Worm (Caenorhabditis elegans): Measurements from ENCODE around the gene W02D7.6.

DNA sequence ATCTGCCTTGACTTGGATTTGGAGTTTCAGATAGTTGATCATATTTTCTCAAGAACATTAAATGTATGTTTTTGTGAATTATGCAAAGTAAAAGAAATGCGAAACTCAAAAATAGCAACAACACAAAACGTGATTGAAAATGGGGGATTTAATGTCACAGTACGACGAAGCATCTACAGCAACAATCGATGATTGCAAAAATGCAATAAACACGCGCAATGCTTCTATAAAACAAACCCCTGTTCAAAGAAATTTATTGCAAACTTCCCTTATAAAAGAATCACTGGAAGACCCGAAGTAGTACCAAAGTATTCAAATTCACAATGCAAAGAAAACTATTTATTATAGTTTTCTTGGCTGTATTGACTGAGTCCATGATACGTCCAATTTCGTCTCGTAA, 16.8 kb upstream of the W02D7.6 start, which contains the start of gene clec-219:
- TF ChIP-seq unc-39 (tag; optimal IDR thresholded peaks at IDR 0.05) = no peak
- TF ChIP-seq nhr-25 (tag; optimal IDR thresholded peaks at IDR 0.05) = no peak
- TF ChIP-seq ceh-9 (tag; optimal IDR thresholded peaks at IDR 0.05) = no peak
- no peak for TF ChIP-seq nhr-237 (tag; optimal IDR thresholded peaks at IDR 0.05)
- no peak for TF ChIP-seq nhr-11 (tag; optimal IDR thresholded peaks at IDR 0.05)
- TF ChIP-seq aly-2 (tag; optimal IDR thresholded peaks at IDR 0.05) = no peak
- TF ChIP-seq ceh-82 (tag; optimal IDR thresholded peaks at IDR 0.05) = no peak
- no peak for TF ChIP-seq elt-3 (tag; optimal IDR thresholded peaks at IDR 0.05)
- TF ChIP-seq tbx-2 (tag; optimal IDR thresholded peaks at IDR 0.05) = no peak

Measured in whole organism, L3 larva.